Worm (Caenorhabditis elegans): Measurements from ENCODE around the gene mig-6.

DNA sequence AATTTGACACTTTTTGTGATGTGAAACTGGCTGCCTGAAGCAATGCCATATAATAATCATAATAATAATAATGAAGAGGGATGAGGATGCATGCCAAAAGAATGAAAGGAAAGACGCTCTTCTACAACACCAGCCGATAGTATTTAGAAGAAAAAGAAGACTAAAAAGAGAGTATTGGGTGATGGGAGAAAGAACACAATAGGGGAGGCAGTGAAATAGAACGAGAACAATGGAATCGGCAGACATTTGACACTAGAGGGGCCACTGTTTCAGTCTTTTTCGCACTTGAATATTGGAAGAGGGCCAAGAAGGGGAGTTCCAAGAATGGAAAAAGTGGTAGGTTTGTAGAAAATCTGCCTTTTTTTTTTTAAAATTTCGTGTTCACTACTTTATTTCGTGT, 20.2 kb downstream of the mig-6 start, which contains the start of gene memo-1:
- no peak for TF ChIP-seq lin-13 (GFP tag; optimal IDR thresholded peaks at IDR 0.05)
- TF ChIP-seq nhr-28 (tag; optimal IDR thresholded peaks at IDR 0.05), result no peak
- no peak for TF ChIP-seq egl-27 (tag; optimal IDR thresholded peaks at IDR 0.05)
- no peak for TF ChIP-seq nhr-237 (tag; optimal IDR thresholded peaks at IDR 0.05)
- TF ChIP-seq nhr-77 (tag; optimal IDR thresholded peaks at IDR 0.05), result no peak
